Worm (Caenorhabditis elegans) whole organism, early embryonic: ENCODE measurements around the gene C41G6.12.

Source experiments
- B0310.2 ChIP-seq: sonication (generic microtip); optimal IDR thresholded peaks from 2 replicates; lab custom pipeline; 2016; ENCODE audit warnings: mild to moderate bottlenecking, missing genetic modification characterization, missing compliant biosample characterization
- F13C5.2 ChIP-seq: sonication (generic microtip); optimal IDR thresholded peaks from 2 replicates; lab custom pipeline; 2017; ENCODE audit warnings: mild to moderate bottlenecking, missing genetic modification characterization, inconsistent platforms, missing compliant biosample characterization
- aly-1 ChIP-seq: sonication (generic microtip); optimal IDR thresholded peaks from 2 replicates; lab custom pipeline; 2016; ENCODE audit warnings: missing genetic modification characterization, missing compliant biosample characterization
- ama-1 ChIP-seq: fragments of 150-350 bp; optimal IDR thresholded peaks from 2 replicates; lab custom pipeline; 2014
- ceh-13 ChIP-seq: fragments of 200-800 bp; sonication (Bioruptor generic); optimal IDR thresholded peaks from 2 replicates; lab custom pipeline; 2018; ENCODE audit warnings: mild to moderate bottlenecking, missing genetic modification characterization, missing compliant biosample characterization
- ceh-36 ChIP-seq: sonication (generic microtip); optimal IDR thresholded peaks from 2 replicates; lab custom pipeline; 2016; ENCODE audit warnings: missing genetic modification characterization, inconsistent platforms, missing compliant biosample characterization
- ets-7 ChIP-seq: sonication (generic microtip); optimal IDR thresholded peaks from 2 replicates; lab custom pipeline; 2016; ENCODE audit warnings: missing genotype, missing genetic modification characterization, missing compliant biosample characterization
- flt-1 ChIP-seq: fragments of 200-800 bp; sonication (Bioruptor generic); IDR thresholded peaks from 2 replicates; pipeline ENCODE4 v1.3.6; 2022; ENCODE audit warnings: missing genetic modification characterization, missing compliant biosample characterization
- hmbx-1 ChIP-seq: sonication (generic microtip); optimal IDR thresholded peaks from 2 replicates; lab custom pipeline; 2016; ENCODE audit warnings: mild to moderate bottlenecking, missing genetic modification characterization, missing compliant biosample characterization
- hmg-4 ChIP-seq: fragments of 200-800 bp; sonication (Bioruptor generic); optimal IDR thresholded peaks from 2 replicates; lab custom pipeline; 2018; ENCODE audit warnings: mild to moderate bottlenecking, missing genetic modification characterization, missing compliant biosample characterization
- hnd-1 ChIP-seq: sonication (generic microtip); optimal IDR thresholded peaks from 2 replicates; lab custom pipeline; 2016; ENCODE audit warnings: missing genetic modification characterization, missing compliant biosample characterization
- pes-1 ChIP-seq: fragments of 200-800 bp; sonication (Bioruptor generic); IDR thresholded peaks from 2 replicates; pipeline ENCODE4 v1.3.6; 2022; ENCODE audit warnings: missing genetic modification reagents, missing genetic modification characterization, missing compliant biosample characterization
- scrt-1 ChIP-seq: fragments of 200-800 bp; sonication (Bioruptor generic); IDR thresholded peaks from 2 replicates; pipeline ENCODE4 v1.3.6; 2022; ENCODE audit warnings: missing genetic modification characterization, missing compliant biosample characterization
- sea-1 ChIP-seq: fragments of 200-800 bp; sonication (Bioruptor generic); conservative IDR thresholded peaks from 2 replicates; pipeline ENCODE4 v1.3.6; 2022; ENCODE audit warnings: missing genetic modification characterization, missing compliant biosample characterization
- tbx-11 ChIP-seq: fragments of 200-800 bp; sonication (Bioruptor generic); IDR thresholded peaks from 2 replicates; pipeline ENCODE4 v1.3.6; 2022; ENCODE audit warnings: missing genetic modification characterization, missing compliant biosample characterization
- tbx-37 ChIP-seq: fragments of 200-800 bp; sonication (Bioruptor generic); conservative IDR thresholded peaks from 2 replicates; pipeline ENCODE4 v1.3.6; 2022; ENCODE audit warnings: missing genetic modification reagents, missing genetic modification characterization, missing compliant biosample characterization
- tra-4 ChIP-seq: sonication (generic microtip); optimal IDR thresholded peaks from 2 replicates; lab custom pipeline; 2017; ENCODE audit warnings: missing genetic modification characterization, missing compliant biosample characterization

C41G6.12 gene

ce11 chrV:15235661-15236060 is 28.1 kb upstream of the C41G6.12 start, which contains the start of gene nhr-164:
nhr-164 (minus strand) TSS chrV:15235761.
- TF ChIP-seq hnd-1 (tag; lab: Kevin White, UChicago) = no peak
- TF ChIP-seq pes-1 (GFP tag; lab: Robert Waterston, UW) = no peak
- no peak for TF ChIP-seq tbx-11 (GFP tag; lab: Robert Waterston, UW)
- no peak for TF ChIP-seq ceh-36 (tag; lab: Kevin White, UChicago)
- TF ChIP-seq hmbx-1 (tag; lab: Kevin White, UChicago) = no peak
- no peak for TF ChIP-seq flt-1
- TF ChIP-seq scrt-1 (GFP tag; lab: Robert Waterston, UW) = no peak
- TF ChIP-seq B0310.2 (tag; lab: Kevin White, UChicago) = no peak
- no peak for TF ChIP-seq ama-1
- no peak for TF ChIP-seq sea-1 (GFP tag; lab: Robert Waterston, UW)
- TF ChIP-seq hmg-4 = no peak
- no peak for TF ChIP-seq aly-1 (tag; lab: Kevin White, UChicago)

- TF ChIP-seq F13C5.2 (tag; lab: Kevin White, UChicago) = no peak
- no peak for TF ChIP-seq pes-1 (GFP tag; lab: Robert Waterston, UW)
- TF ChIP-seq scrt-1 (GFP tag; lab: Robert Waterston, UW) = no peak
- no peak for TF ChIP-seq B0310.2 (tag; lab: Kevin White, UChicago)
- no peak for TF ChIP-seq hmbx-1 (tag; lab: Kevin White, UChicago)
- TF ChIP-seq flt-1 = no peak
- no peak for TF ChIP-seq hnd-1 (tag; lab: Kevin White, UChicago)
- no peak for TF ChIP-seq tbx-37 (GFP tag; lab: Robert Waterston, UW)
- no peak for TF ChIP-seq tra-4 (tag; lab: Kevin White, UChicago)
- TF ChIP-seq tbx-11 (GFP tag; lab: Robert Waterston, UW) = no peak
These were observed 24.6 kb upstream of the C41G6.12 start, which contains the start of gene srw-13 for ce11 chrV:15232200-15232599. srw-13 (plus strand) TSS chrV:15232500.

DNA sequence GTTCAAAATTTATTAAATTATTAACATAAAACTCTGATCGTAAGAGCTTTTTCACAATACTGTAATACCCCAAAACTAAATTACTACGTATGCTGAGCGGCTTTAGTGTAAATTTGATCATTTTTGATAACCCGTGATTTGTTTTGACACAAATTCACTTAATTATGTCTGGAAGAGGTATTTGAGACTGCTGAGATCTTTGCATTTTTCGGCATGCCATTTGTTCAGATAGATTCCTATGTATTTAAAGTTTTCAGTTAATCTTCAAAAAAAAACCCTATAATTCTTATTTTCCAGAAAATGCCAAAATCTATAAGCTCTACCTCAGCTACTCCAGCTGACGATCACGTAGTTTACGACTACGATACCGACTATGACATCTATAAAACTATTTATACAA is 22.7 kb upstream of the C41G6.12 start, which contains the start of gene srw-15:
Gene srw-15 (plus strand): TSS at position 301 of the 400 bp plus-strand sequence.
- TF ChIP-seq B0310.2 (tag; lab: Kevin White, UChicago) (no peak), hnd-1 (tag; lab: Kevin White, UChicago) (no peak), tbx-37 (GFP tag; lab: Robert Waterston, UW) (no peak), tra-4 (tag; lab: Kevin White, UChicago) (no peak), hmbx-1 (tag; lab: Kevin White, UChicago) (no peak), tbx-11 (GFP tag; lab: Robert Waterston, UW) (no peak), sea-1 (GFP tag; lab: Robert Waterston, UW) (no peak), F13C5.2 (tag; lab: Kevin White, UChicago) (no peak), hmg-4 (no peak), pes-1 (GFP tag; lab: Robert Waterston, UW) (no peak), aly-1 (tag; lab: Kevin White, UChicago) (no peak), ets-7 (tag; lab: Kevin White, UChicago) (no peak), ceh-13 (no peak), ceh-36 (tag; lab: Kevin White, UChicago) (no peak), scrt-1 (GFP tag; lab: Robert Waterston, UW) (no peak), flt-1 (no peak), ama-1 (no peak)

DNA sequence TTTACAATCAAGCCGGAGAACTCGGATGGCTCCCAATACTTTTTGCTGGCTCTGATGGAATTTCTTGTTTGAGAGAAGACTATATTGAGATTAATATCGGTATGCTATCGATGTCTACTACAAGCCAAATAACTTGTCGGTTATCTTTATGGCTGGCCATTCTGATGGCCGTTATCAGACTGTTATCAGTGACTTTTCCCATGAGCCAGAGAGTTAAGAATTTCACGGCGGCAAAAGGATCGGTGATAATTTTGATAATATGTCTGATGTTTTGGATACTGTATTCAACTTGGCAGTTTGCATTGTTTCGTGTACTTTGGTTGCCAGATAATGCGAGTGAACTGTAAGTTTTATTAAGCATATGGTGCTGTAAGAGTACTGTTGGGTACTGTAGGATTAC is 18.6 kb upstream of the C41G6.12 start:
- TF ChIP-seq hnd-1 (tag; lab: Kevin White, UChicago) (no peak), hmbx-1 (tag; lab: Kevin White, UChicago) (no peak), tra-4 (tag; lab: Kevin White, UChicago) (no peak), ama-1 (no peak), tbx-37 (GFP tag; lab: Robert Waterston, UW) (no peak), sea-1 (GFP tag; lab: Robert Waterston, UW) (no peak), aly-1 (tag; lab: Kevin White, UChicago) (no peak), pes-1 (GFP tag; lab: Robert Waterston, UW) (no peak), F13C5.2 (tag; lab: Kevin White, UChicago) (no peak), ceh-36 (tag; lab: Kevin White, UChicago) (no peak), hmg-4 (no peak), ceh-13 (no peak), scrt-1 (GFP tag; lab: Robert Waterston, UW) (no peak)

DNA sequence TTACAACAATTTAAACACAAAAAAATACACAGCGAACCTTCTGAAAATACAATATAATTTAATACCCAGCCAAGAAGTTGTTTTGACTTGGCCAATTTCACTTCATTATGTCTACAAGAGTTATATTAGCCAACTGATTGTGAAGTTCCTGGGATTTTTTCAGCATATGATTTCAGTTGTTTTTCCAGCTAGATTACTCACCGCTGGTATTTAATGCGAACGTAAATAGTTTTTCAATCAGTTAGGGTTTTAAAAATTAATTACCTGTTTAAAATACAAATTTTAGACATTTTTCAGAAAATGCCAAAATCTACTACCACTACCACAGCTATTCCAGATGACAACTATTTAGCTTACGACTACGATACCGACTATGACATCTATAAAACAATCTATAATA is 18.1 kb upstream of the C41G6.12 start, which contains the start of gene srw-14:
Gene srw-14 (plus strand): TSS at position 301 of the 400 bp plus-strand sequence.
- TF ChIP-seq ets-7 (tag; lab: Kevin White, UChicago) (no peak), tbx-37 (GFP tag; lab: Robert Waterston, UW) (no peak), tra-4 (tag; lab: Kevin White, UChicago) (no peak), hnd-1 (tag; lab: Kevin White, UChicago) (no peak), aly-1 (tag; lab: Kevin White, UChicago) (no peak), sea-1 (GFP tag; lab: Robert Waterston, UW) (no peak), hmg-4 (no peak), scrt-1 (GFP tag; lab: Robert Waterston, UW) (no peak)

DNA sequence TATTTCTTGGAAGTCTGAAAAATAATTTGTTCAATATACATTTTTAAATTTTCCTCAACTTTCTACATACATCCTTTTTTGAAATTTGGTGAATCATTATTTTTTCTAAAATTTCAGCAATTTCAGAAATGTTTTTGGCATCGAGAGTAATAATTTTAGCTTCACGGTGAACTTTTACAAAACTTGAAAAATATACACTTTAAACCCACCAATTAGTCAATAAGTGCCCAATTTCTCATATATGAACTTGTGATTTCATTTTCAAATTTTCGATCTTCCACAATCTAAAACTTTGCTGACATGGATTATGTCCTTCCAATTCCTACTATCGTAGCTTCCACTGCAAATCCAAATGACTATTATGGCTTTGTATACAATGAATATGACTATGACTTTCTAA is 16.1 kb upstream of the C41G6.12 start, which contains the start of gene srw-24:
Gene srw-24 (plus strand): TSS at position 301 of the 400 bp plus-strand sequence.
- TF ChIP-seq ceh-36 (tag; lab: Kevin White, UChicago) (no peak), tbx-11 (GFP tag; lab: Robert Waterston, UW) (no peak), hmg-4 (no peak), hnd-1 (tag; lab: Kevin White, UChicago) (no peak), flt-1 (no peak)

DNA sequence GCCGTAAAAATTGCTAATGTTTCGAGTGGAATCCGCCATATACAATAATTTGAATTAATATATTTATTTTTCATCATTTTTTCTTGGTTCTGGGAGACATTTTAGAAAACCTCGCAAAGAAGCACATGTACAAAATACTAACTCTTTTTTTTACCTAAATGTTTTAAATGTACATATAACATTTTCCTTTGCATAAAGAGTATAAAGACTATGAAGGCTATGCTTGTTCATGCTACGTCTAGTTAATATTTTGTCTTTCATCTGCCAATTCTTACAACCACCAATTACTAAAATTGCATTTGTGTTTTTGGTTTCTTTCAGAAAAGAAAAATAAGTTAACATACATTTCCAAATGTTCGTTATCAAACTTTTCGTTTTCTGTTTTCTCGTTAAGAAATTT is 13.7 kb upstream of the C41G6.12 start, which contains the start of gene irld-25:
Gene irld-25 (plus strand): TSS at position 301 of the 400 bp plus-strand sequence.
- TF ChIP-seq hnd-1 (tag; lab: Kevin White, UChicago) (no peak), tra-4 (tag; lab: Kevin White, UChicago) (no peak), tbx-37 (GFP tag; lab: Robert Waterston, UW) (no peak), aly-1 (tag; lab: Kevin White, UChicago) (no peak), sea-1 (GFP tag; lab: Robert Waterston, UW) (no peak), F13C5.2 (tag; lab: Kevin White, UChicago) (no peak), ceh-36 (tag; lab: Kevin White, UChicago) (no peak), tbx-11 (GFP tag; lab: Robert Waterston, UW) (no peak), B0310.2 (tag; lab: Kevin White, UChicago) (no peak), scrt-1 (GFP tag; lab: Robert Waterston, UW) (no peak), hmbx-1 (tag; lab: Kevin White, UChicago) (no peak), ceh-13 (no peak), hmg-4 (no peak), pes-1 (GFP tag; lab: Robert Waterston, UW) (no peak), ama-1 (no peak), ets-7 (tag; lab: Kevin White, UChicago) (no peak), flt-1 (no peak)
